Worm (Caenorhabditis elegans): ENCODE measurements around the gene cpg-20.

The cpg-20 gene

ce11 chrIV:6076128-6076527 is at the start of gene cpg-20:
TSS of gene cpg-20 (minus strand) at chrIV:6076228.
- no peak for TF ChIP-seq ceh-8 (GFP tag; optimal IDR thresholded peaks at IDR 0.05)
- TF ChIP-seq fkh-4 (tag; optimal IDR thresholded peaks at IDR 0.05; ENCODE audit: borderline replicate concordance) = no peak
- TF ChIP-seq jun-1 (tag; optimal IDR thresholded peaks at IDR 0.05) = no peak
- TF ChIP-seq ceh-88 (GFP tag; IDR thresholded peaks at IDR 0.05) = no peak
- TF ChIP-seq vab-15 (tag; optimal IDR thresholded peaks at IDR 0.05) = no peak
- no peak for TF ChIP-seq zip-4 (GFP tag; optimal IDR thresholded peaks at IDR 0.05)
- TF ChIP-seq sup-37 (GFP tag; optimal IDR thresholded peaks at IDR 0.05) = no peak
- TF ChIP-seq tlp-1 (tag; optimal IDR thresholded peaks at IDR 0.05) = no peak
- no peak for TF ChIP-seq aha-1 (tag; optimal IDR thresholded peaks at IDR 0.05)
- TF ChIP-seq unc-62 (GFP tag; optimal IDR thresholded peaks at IDR 0.05) = no peak

- peak; percentile 77 for TF ChIP-seq nhr-85 (tag)
- TF ChIP-seq tlp-1 (tag; optimal IDR thresholded peaks at IDR 0.05) = no peak
- TF ChIP-seq lin-35 (GFP tag; optimal IDR thresholded peaks at IDR 0.05) = peak; percentile 49 to 82
- no peak for TF ChIP-seq ceh-88 (GFP tag; IDR thresholded peaks at IDR 0.05)
- no peak for TF ChIP-seq dsc-1 (tag; optimal IDR thresholded peaks at IDR 0.05)
- no peak for TF ChIP-seq zip-4 (GFP tag; optimal IDR thresholded peaks at IDR 0.05)
- peak; percentile 33 for TF ChIP-seq rnt-1 (tag; optimal IDR thresholded peaks at IDR 0.05)
- TF ChIP-seq nhr-71 (tag; optimal IDR thresholded peaks at IDR 0.05) = peak; percentile 39
- no peak for TF ChIP-seq ets-5 (GFP tag; IDR thresholded peaks at IDR 0.05)
- TF ChIP-seq jun-1 (tag; optimal IDR thresholded peaks at IDR 0.05) = no peak
- no peak for TF ChIP-seq nhr-19 (GFP tag; conservative IDR thresholded peaks at IDR 0.05)
- peak; percentile 10 for TF ChIP-seq blmp-1 (tag; optimal IDR thresholded peaks at IDR 0.05)
- peak; percentile 14 for TF ChIP-seq tbx-2 (tag; optimal IDR thresholded peaks at IDR 0.05)
- TF ChIP-seq snu-23 (GFP tag; optimal IDR thresholded peaks at IDR 0.05) = peak; percentile 51
- peak; percentile 96 for TF ChIP-seq snpc-4 (tag; optimal IDR thresholded peaks at IDR 0.05)
- peak; percentile 53 to 61 (median 60) for TF ChIP-seq dpl-1 (GFP tag; optimal IDR thresholded peaks at IDR 0.05)
- no peak for TF ChIP-seq pax-3 (tag; optimal IDR thresholded peaks at IDR 0.05)
- no peak for TF ChIP-seq fos-1 (tag; optimal IDR thresholded peaks at IDR 0.05)
- no peak for TF ChIP-seq irx-1 (tag; optimal IDR thresholded peaks at IDR 0.05)
- TF ChIP-seq efl-1 (optimal IDR thresholded peaks at IDR 0.05) = peak; percentile 78 to 86
- peak; percentile 70 to 96 for TF ChIP-seq efl-1 (GFP tag; optimal IDR thresholded peaks at IDR 0.05 in 1 of 2)
- no peak for TF ChIP-seq nhr-84 (tag; optimal IDR thresholded peaks at IDR 0.05)
- no peak for TF ChIP-seq nhr-12 (tag; optimal IDR thresholded peaks at IDR 0.05)
- peak; percentile 3 for TF ChIP-seq hpl-2 (GFP tag; optimal IDR thresholded peaks at IDR 0.05)
- TF ChIP-seq lin-13 (GFP tag; optimal IDR thresholded peaks at IDR 0.05) = peak; percentile 82
- TF ChIP-seq C16A3.4 (tag; optimal IDR thresholded peaks at IDR 0.05) = no peak
- peak; percentile 27 for TF ChIP-seq nhr-20 (tag; optimal IDR thresholded peaks at IDR 0.05)
- no peak for TF ChIP-seq aha-1 (tag; optimal IDR thresholded peaks at IDR 0.05)
These were observed 41.8 kb upstream of the cpg-20 start, which contains the start of gene zen-4 for ce11 chrIV:6117741-6118265. TSS of gene zen-4 (plus strand) at chrIV:6118215.

- TF ChIP-seq swsn-7 (tag; optimal IDR thresholded peaks at IDR 0.05) (no peak), alr-1 (tag; optimal IDR thresholded peaks at IDR 0.05; ENCODE audit: borderline replicate concordance) (no peak), zip-4 (GFP tag; optimal IDR thresholded peaks at IDR 0.05) (no peak), tbx-2 (tag; optimal IDR thresholded peaks at IDR 0.05) (no peak), lin-14 (GFP tag; optimal IDR thresholded peaks at IDR 0.05) (no peak), fkh-10 (GFP tag; optimal IDR thresholded peaks at IDR 0.05) (no peak), F16B12.6 (tag; optimal IDR thresholded peaks at IDR 0.05) (no peak), nhr-84 (tag; optimal IDR thresholded peaks at IDR 0.05) (no peak), jun-1 (tag; optimal IDR thresholded peaks at IDR 0.05) (no peak), isw-1 (GFP tag; IDR thresholded peaks at IDR 0.05) (no peak), ceh-63 (GFP tag; optimal IDR thresholded peaks at IDR 0.05) (no peak), fos-1 (tag; optimal IDR thresholded peaks at IDR 0.05) (no peak), lsy-2 (tag; optimal IDR thresholded peaks at IDR 0.05) (no peak), unc-98 (GFP tag; IDR thresholded peaks at IDR 0.05) (no peak), unc-62 (GFP tag; optimal IDR thresholded peaks at IDR 0.05) (no peak), ceh-8 (GFP tag; optimal IDR thresholded peaks at IDR 0.05) (no peak), irx-1 (tag; optimal IDR thresholded peaks at IDR 0.05) (no peak), pqm-1 (tag; optimal IDR thresholded peaks at IDR 0.05) (no peak), fkh-4 (tag; optimal IDR thresholded peaks at IDR 0.05; ENCODE audit: borderline replicate concordance) (no peak)
These were observed 36.3 kb upstream of the cpg-20 start, which contains the start of gene M03D4.3 for ce11 chrIV:6112291-6112690. TSS of gene M03D4.3 (minus strand) at chrIV:6112391.
